Fruit fly (Drosophila melanogaster) whole organism, wandering third instar larva: ENCODE data around the gene PolQ.
A peak's percentile ranks its signal among the peaks of the same experiment; 100 is the strongest.

Experiments used
- Abd-B ChIP-seq: fragments of >200 bp; optimal IDR thresholded peaks from 2 replicates; lab custom pipeline; 2017; ENCODE audit warnings: missing biosample characterization, missing genetic modification characterization
- CG32264 ChIP-seq: fragments of 200-800 bp; sonication (Bioruptor generic); optimal IDR thresholded peaks from 2 replicates; lab custom pipeline; 2016; ENCODE audit warnings: missing biosample characterization, missing genetic modification characterization
- CG9705 ChIP-seq: fragments of 200-800 bp; sonication (Bioruptor generic); optimal IDR thresholded peaks from 2 replicates; lab custom pipeline; 2018; ENCODE audit warnings: missing biosample characterization, mild to moderate bottlenecking, missing genetic modification characterization
- CrebA ChIP-seq: fragments of 200-800 bp; sonication (Bioruptor generic); optimal IDR thresholded peaks from 2 replicates; lab custom pipeline; 2016; ENCODE audit warnings: missing biosample characterization, mild to moderate bottlenecking, missing genetic modification characterization, borderline replicate concordance
- Dfd ChIP-seq: fragments of >200 bp; optimal IDR thresholded peaks from 2 replicates; lab custom pipeline; 2017; ENCODE audit warnings: missing biosample characterization, missing genetic modification characterization
- Dif ChIP-seq: fragments of 200-275, 200-300 bp; sonication (Bioruptor generic); optimal IDR thresholded peaks from 2 replicates; lab custom pipeline; 2018; ENCODE audit warnings: missing biosample characterization, missing genetic modification characterization; ENCODE audit not compliant: partially characterized antibody
- GATAd ChIP-seq: sonication (Bioruptor generic); optimal IDR thresholded peaks from 2 replicates; lab custom pipeline; 2016; ENCODE audit warnings: missing biosample characterization, missing genetic modification characterization
- HLH106 ChIP-seq: fragments of 200-800 bp; optimal IDR thresholded peaks from 3 replicates; lab custom pipeline; 2019; ENCODE audit warnings: missing biosample characterization, mild to moderate bottlenecking, missing genetic modification characterization, moderate library complexity
- Hnf4 ChIP-seq: fragments of 200-800 bp; sonication (Bioruptor generic); optimal IDR thresholded peaks from 2 replicates; lab custom pipeline; 2016; ENCODE audit warnings: missing biosample characterization, mild to moderate bottlenecking, missing genetic modification characterization
- Hr78 ChIP-seq: fragments of >200 bp; optimal IDR thresholded peaks from 2 replicates; lab custom pipeline; 2017; ENCODE audit warnings: missing biosample characterization, missing genetic modification characterization
- Hr83 ChIP-seq: fragments of 200-300 bp; sonication (Bioruptor generic); optimal IDR thresholded peaks from 2 replicates; lab custom pipeline; 2016; ENCODE audit warnings: missing biosample characterization, mild to moderate bottlenecking, missing genetic modification characterization, moderate library complexity; ENCODE audit not compliant: poor library complexity, severe bottlenecking
- Jra ChIP-seq: sonication (Bioruptor generic); optimal IDR thresholded peaks from 2 replicates; lab custom pipeline; 2016; ENCODE audit warnings: missing biosample characterization, missing genetic modification characterization
- Myc ChIP-seq: fragments of >200 bp; optimal IDR thresholded peaks from 2 replicates; lab custom pipeline; 2017
- N ChIP-seq: fragments of >200 bp; optimal IDR thresholded peaks from 2 replicates; lab custom pipeline; 2018; ENCODE audit warnings: missing biosample characterization, missing external identifiers, missing genetic modification characterization
- Rel ChIP-seq, 2 experiments: fragments of 200-800 bp; sonication (Bioruptor generic) in 1 of 2; optimal IDR thresholded peaks; 2 replicates in 1 of 2; 3 replicates in 1 of 2; lab custom pipeline; 2016 to 2019; ENCODE audit warnings: mild to moderate bottlenecking in 2 of 2, missing biosample characterization in 2 of 2, missing genetic modification characterization in 2 of 2, moderate library complexity in 1 of 2
- Sp1 ChIP-seq: fragments of 200-800 bp; sonication (Bioruptor generic); optimal IDR thresholded peaks from 3 replicates; lab custom pipeline; 2019; ENCODE audit warnings: missing biosample characterization, mild to moderate bottlenecking, missing genetic modification characterization, moderate library complexity
- Vsx2 ChIP-seq: fragments of 200-300, 225-300 bp; sonication (Bioruptor generic); optimal IDR thresholded peaks from 2 replicates; lab custom pipeline; 2018; ENCODE audit warnings: missing biosample characterization, missing genetic modification characterization; ENCODE audit not compliant: partially characterized antibody
- br ChIP-seq: fragments of 200-800 bp; sonication (Bioruptor generic); optimal IDR thresholded peaks from 2 replicates; lab custom pipeline; 2016; ENCODE audit warnings: missing biosample characterization, missing genetic modification characterization
- brk ChIP-seq: fragments of 200-800 bp; sonication (Bioruptor generic); optimal IDR thresholded peaks from 2 replicates; lab custom pipeline; 2016; ENCODE audit warnings: missing biosample characterization, mild to moderate bottlenecking, missing genetic modification characterization
- dl ChIP-seq, 2 experiments: fragments of 175-275, 200-275 bp in 1 of 2; fragments of 200-275 bp in 1 of 2; sonication (Bioruptor generic); optimal IDR thresholded peaks; lab custom pipeline; 2018; ENCODE audit warnings: mild to moderate bottlenecking in 2 of 2, missing biosample characterization in 2 of 2, missing genetic modification characterization in 2 of 2, moderate library complexity in 2 of 2; ENCODE audit not compliant: partially characterized antibody in 2 of 2, insufficient read depth in 1 of 2
- dmrt93B ChIP-seq: fragments of 200-800 bp; sonication (Bioruptor generic); optimal IDR thresholded peaks from 2 replicates; lab custom pipeline; 2018; ENCODE audit warnings: missing biosample characterization, mild to moderate bottlenecking, missing genetic modification characterization
- dsf ChIP-seq: sonication (Bioruptor generic); optimal IDR thresholded peaks from 2 replicates; lab custom pipeline; 2016; ENCODE audit warnings: missing biosample characterization, missing genetic modification characterization, borderline replicate concordance
- ey ChIP-seq: fragments of 200-800 bp; sonication (Bioruptor generic); optimal IDR thresholded peaks from 2 replicates; lab custom pipeline; 2016; ENCODE audit warnings: missing biosample characterization, missing genetic modification characterization
- foxo ChIP-seq, 2 experiments: fragments of 200-800 bp; sonication (Bioruptor generic); optimal IDR thresholded peaks; 2 replicates in 1 of 2; 3 replicates in 1 of 2; lab custom pipeline; 2016 to 2017; ENCODE audit warnings: missing biosample characterization in 2 of 2, missing genetic modification characterization in 2 of 2
- fru ChIP-seq: fragments of 200-800 bp; sonication (Bioruptor generic); optimal IDR thresholded peaks from 3 replicates; lab custom pipeline; 2016; ENCODE audit warnings: missing biosample characterization, mild to moderate bottlenecking, missing genetic modification characterization
- h ChIP-seq: fragments of 200-800 bp; sonication (Bioruptor generic); optimal IDR thresholded peaks from 3 replicates; lab custom pipeline; 2016; ENCODE audit warnings: missing biosample characterization, mild to moderate bottlenecking, missing genetic modification characterization
- jim ChIP-seq: fragments of 175-275, 200-325 bp; sonication (Bioruptor generic); optimal IDR thresholded peaks from 2 replicates; lab custom pipeline; 2016; ENCODE audit warnings: missing biosample characterization, mild to moderate bottlenecking, missing genetic modification characterization
- lola ChIP-seq: fragments of >200 bp; optimal IDR thresholded peaks from 2 replicates; lab custom pipeline; 2017; ENCODE audit warnings: missing biosample characterization, missing genetic modification characterization
- pan ChIP-seq: fragments of >200 bp; optimal IDR thresholded peaks from 2 replicates; lab custom pipeline; 2017
- sage ChIP-seq: fragments of 200-800 bp; sonication (Bioruptor generic); optimal IDR thresholded peaks from 2 replicates; lab custom pipeline; 2016; ENCODE audit warnings: missing biosample characterization, mild to moderate bottlenecking, missing genetic modification characterization
- sv ChIP-seq: fragments of 200-800 bp; sonication (Bioruptor generic); optimal IDR thresholded peaks from 3 replicates; lab custom pipeline; 2016; ENCODE audit warnings: missing biosample characterization, missing genetic modification characterization
- tai ChIP-seq: sonication (Bioruptor generic); optimal IDR thresholded peaks from 2 replicates; lab custom pipeline; 2016; ENCODE audit warnings: missing biosample characterization, missing genetic modification characterization
- usp ChIP-seq: fragments of >200 bp; optimal IDR thresholded peaks from 2 replicates; lab custom pipeline; 2017; ENCODE audit warnings: missing biosample characterization, missing genetic modification characterization
- woc ChIP-seq: sonication (Bioruptor generic); optimal IDR thresholded peaks from 2 replicates; lab custom pipeline; 2016; ENCODE audit warnings: missing biosample characterization, mild to moderate bottlenecking, missing genetic modification characterization

Gene PolQ

DNA sequence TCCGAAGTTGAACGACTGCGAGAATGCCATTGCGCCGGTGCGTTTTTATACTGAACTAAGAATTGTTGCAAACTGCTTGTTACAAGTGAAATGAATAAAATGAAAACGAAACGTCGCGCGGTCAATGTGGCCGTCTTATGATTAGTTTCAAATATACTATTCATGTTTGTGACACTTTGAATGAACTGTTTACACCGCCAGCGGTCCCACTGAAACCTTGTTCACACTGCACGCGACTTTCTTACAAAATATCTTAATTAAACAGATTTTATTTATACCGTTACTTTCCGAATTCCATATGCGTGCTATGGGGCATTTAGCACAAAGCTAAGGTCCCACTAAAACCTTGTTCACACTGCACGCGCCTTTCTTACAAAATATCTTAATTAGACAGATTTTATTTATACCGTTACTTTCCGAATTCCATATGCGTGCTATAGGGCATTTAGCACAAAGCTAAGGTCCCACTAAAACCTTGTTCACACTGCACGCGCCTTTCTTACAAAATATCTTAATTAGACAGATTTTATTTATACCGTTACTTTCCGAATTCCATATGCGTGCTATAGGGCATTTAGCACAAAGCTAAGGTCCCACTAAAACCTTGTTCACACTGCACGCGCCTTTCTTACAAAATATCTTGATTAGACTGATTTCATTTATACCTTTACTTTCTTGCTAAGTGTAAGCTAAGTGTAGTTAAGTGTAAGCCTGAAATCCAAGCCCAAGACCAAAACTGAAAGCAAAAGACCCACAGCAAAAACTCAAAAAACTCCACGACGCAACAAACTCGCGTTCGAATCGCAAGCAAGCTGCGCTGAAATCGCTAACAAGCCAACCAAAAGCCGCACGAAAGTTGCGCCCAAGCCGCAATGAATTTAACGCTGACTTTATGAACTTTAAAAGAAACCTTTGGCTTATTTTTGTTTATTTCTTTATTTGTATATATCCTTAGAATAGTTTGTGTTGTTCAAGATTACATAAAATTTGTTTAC lies at the start of gene PolQ:
Gene PolQ, minus strand, starts transcription at position 122 of the 995 bp plus-strand sequence.
- peak; percentile 68 for TF ChIP-seq Hr78 (GFP tag; lab: Kevin White, UChicago)
- TF ChIP-seq N (GFP tag; lab: Kevin White, UChicago) = peak; percentile 96

DNA sequence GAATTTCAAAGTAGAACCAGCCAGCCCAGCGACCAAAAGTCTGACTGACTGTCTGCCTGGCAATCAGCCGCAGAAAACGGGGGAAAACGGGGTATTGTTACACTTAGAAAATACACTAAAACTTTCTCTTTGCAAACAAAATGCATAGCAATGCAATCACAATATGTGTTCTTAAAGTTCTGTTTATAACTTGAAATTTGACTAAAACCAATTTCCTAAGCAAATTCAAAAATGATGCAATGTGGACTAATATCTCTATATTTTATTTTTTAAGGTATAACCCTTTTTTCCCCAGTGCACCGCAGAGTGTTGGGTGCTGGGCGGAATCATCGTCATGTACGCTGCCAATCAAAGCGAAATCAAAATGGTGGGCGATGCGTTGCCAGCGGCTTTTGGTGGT lies 38.9 kb upstream of the PolQ start:
- no peak for TF ChIP-seq fru (GFP tag; lab: Kevin White, UChicago)
- TF ChIP-seq sv (GFP tag; lab: Kevin White, UChicago) = no peak
- no peak for TF ChIP-seq pan

DNA sequence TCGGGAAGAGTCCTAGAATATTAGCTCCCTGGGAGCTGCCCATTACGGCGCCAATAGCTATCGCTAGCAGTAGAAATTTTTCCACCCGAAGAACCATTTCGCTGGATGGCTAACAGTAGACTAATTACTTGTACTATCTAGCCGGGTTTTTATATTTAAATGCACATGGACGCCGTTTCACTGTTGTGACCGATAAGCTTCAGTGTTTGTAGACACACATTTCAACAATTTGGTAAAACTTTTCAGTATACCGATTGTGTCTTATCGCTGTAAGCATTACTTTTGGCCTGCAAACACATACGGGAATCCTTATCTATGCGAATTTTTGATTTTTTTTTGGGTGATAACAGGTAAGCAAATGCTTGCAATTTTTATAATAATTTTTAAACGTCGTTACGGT lies 31.5 kb upstream of the PolQ start, which contains the start of gene Ugt37A3:
Gene Ugt37A3, minus strand, starts transcription at position 101 of the 400 bp plus-strand sequence.
- no peak for TF ChIP-seq Rel (GFP tag; optimal IDR thresholded peaks at IDR 0.05; lab: Kevin White, UChicago)
- TF ChIP-seq Rel (tag; optimal IDR thresholded peaks at IDR 0.05; lab: Kevin White, UChicago) = no peak
- peak; percentile 8 for TF ChIP-seq CrebA
- peak; percentile 37 for TF ChIP-seq fru (GFP tag; lab: Kevin White, UChicago)
- no peak for TF ChIP-seq br

DNA sequence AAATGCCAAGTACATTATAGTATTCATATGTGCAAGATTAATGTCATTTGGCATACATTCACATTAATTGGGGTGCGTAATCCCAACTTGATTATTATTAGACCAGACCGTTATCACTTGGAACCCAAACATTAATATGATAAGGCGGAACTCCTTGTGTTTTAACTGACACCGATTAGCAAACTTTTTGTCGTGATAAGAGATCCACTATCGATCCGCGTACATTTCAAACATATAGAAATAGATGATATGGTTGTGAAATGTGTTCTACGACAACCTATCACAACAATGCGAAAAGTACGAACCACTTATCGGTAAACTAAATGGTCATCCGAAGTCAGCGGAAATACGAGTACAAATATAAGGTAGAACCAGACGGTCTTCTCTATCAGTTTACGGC lies 27.1 kb upstream of the PolQ start, which contains the start of gene Ugt37A2:
Gene Ugt37A2, plus strand, starts transcription at position 396 of the 400 bp plus-strand sequence.
- TF ChIP-seq jim (GFP tag; lab: Kevin White, UChicago) (no peak), Sp1 (GFP tag; lab: Kevin White, UChicago) (no peak), GATAd (no peak), Jra (no peak), dsf (no peak), sv (GFP tag; lab: Kevin White, UChicago) (no peak), ey (GFP tag; lab: Kevin White, UChicago) (no peak), Hr78 (GFP tag; lab: Kevin White, UChicago) (no peak), HLH106 (no peak)

DNA sequence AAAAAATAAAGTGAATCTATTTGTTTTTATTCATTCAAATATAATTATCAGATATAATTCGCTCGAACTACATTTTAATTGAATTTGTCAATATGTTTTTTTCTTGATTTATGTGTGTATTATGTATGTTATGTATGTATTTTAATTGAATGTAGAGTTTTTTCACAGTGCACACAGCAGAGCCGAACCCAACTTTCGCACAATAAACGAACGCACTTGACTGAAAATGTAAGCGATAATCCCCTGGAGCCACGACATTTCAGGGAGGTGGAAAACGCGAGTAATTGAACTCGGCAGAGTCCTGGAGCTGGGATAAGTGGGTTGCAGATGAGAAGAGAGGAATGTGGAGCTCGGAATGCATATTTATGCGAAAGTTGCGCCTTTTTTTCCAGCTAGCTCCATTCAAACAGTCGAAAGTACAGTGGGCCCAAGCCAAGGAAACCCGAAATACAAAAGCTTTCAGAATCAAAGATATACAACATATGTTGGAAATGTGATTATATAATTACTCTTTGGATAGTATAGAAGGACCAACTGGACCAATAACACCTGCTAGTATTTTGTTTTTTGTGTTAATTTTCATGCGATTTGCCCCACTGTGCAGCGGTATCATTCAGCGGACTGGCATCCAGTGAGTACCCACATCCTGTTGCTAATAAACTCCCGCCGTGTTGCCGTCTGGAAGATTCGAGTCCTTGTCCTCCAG lies 16.0 kb upstream of the PolQ start:
- TF ChIP-seq CrebA (no peak), h (GFP tag; lab: Kevin White, UChicago) (peak; percentile 17), sv (GFP tag; lab: Kevin White, UChicago) (peak; percentile 3), Dif (GFP tag; lab: Kevin White, UChicago) (no peak), Abd-B (GFP tag; lab: Kevin White, UChicago) (no peak), brk (no peak), woc (no peak), fru (GFP tag; lab: Kevin White, UChicago) (peak; percentile 3), foxo (GFP tag; optimal IDR thresholded peaks at IDR 0.05; lab: Kevin White, UChicago) (peak in 1 of 2 experiments; percentile 36)

DNA sequence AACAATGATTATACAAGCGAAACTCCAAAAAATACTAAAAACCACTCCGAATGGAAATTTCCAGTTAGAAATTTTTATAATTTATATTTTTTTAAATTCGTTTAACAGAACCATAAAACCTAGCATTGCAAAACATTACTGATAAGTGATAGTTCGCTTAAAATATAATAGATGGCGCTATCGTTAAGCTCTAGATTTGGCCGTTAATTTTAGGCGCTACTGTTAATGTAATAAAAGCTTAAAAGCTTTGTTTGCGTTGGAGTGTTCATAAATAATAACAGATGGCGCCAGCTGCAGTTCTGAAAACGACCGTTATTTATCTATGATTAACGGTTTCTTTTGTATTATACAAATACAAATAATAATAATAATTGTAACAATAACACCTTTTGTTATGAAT lies 11.7 kb upstream of the PolQ start:
- TF ChIP-seq Hr83 (GFP tag; lab: Kevin White, UChicago) (peak; percentile 45), pan (no peak), Dif (GFP tag; lab: Kevin White, UChicago) (no peak), sv (GFP tag; lab: Kevin White, UChicago) (no peak), Hr78 (GFP tag; lab: Kevin White, UChicago) (no peak), jim (GFP tag; lab: Kevin White, UChicago) (no peak), lola (GFP tag; lab: Kevin White, UChicago) (no peak), woc (no peak), HLH106 (no peak), dl (GFP tag; optimal IDR thresholded peaks at IDR 0.05; lab: Kevin White, UChicago; ENCODE audit: insufficient read depth in 1 of 2, partially characterized antibody in 2 of 2) (no peak), N (GFP tag; lab: Kevin White, UChicago) (no peak), dsf (no peak), Hnf4 (GFP tag; lab: Kevin White, UChicago) (peak; percentile 8), Dfd (GFP tag; lab: Kevin White, UChicago) (no peak), h (GFP tag; lab: Kevin White, UChicago) (peak; percentile 25), usp (GFP tag; lab: Kevin White, UChicago) (no peak), Jra (no peak), Vsx2 (no peak), CG9705 (GFP tag; lab: Kevin White, UChicago) (no peak), CG32264 (GFP tag; lab: Kevin White, UChicago) (no peak), Sp1 (GFP tag; lab: Kevin White, UChicago) (no peak), dmrt93B (GFP tag; lab: Kevin White, UChicago) (no peak), tai (no peak), ey (GFP tag; lab: Kevin White, UChicago) (no peak), sage (GFP tag; lab: Kevin White, UChicago) (peak; percentile 24), CrebA (peak; percentile 34), Myc (lab: Kevin White, UChicago) (peak; percentile 54), fru (GFP tag; lab: Kevin White, UChicago) (no peak), br (peak; percentile 19)
